Fruit fly (Drosophila melanogaster) whole organism, adult: ENCODE measurements around the gene Z600.

Experiments
- CG12768 ChIP-seq: fragments of 200-800 bp; sonication (Bioruptor generic); optimal IDR thresholded peaks from 2 replicates; lab custom pipeline; 2017; ENCODE audit warnings: missing biosample characterization, missing genetic modification characterization, mild to moderate bottlenecking, moderate library complexity, missing genetic modification reagents
- kay ChIP-seq: fragments of 200-800 bp; sonication (Bioruptor generic); peaks from one replicate; lab custom pipeline; 2016; ENCODE audit warnings: missing biosample characterization, missing genetic modification characterization, borderline replicate concordance

dm6 chr3L:15494599-15495271 lies 14.1 kb upstream of the Z600 start:
- TF ChIP-seq CG12768: no peak
- TF ChIP-seq kay (GFP tag; lab: Kevin White, UChicago): peak; percentile 70
